Fruit fly (Drosophila melanogaster) whole organism, larva: ENCODE data around the gene Oseg5.

Experiments
- noc ChIP-seq: fragments of 200-800 bp; sonication (Bioruptor generic); optimal IDR thresholded peaks from 3 replicates; lab custom pipeline; 2019; ENCODE audit warnings: missing biosample characterization, mild to moderate bottlenecking, missing genetic modification characterization, moderate library complexity

The Oseg5 gene

dm6 chr2L:20823196-20824105 is 12.2 kb downstream of the Oseg5 start:
- TF ChIP-seq noc (tag; lab: Kevin White, UChicago), result peak; percentile 15

- peak; percentile 35 for TF ChIP-seq noc (tag; lab: Kevin White, UChicago)
Observed at dm6 chr2L:20822489-20823195, 13.0 kb downstream of the Oseg5 start, which contains the start of gene CG9331. CG9331 (plus strand) TSS chr2L:20822828.

dm6 chr2L:20822025-20822371 is 13.6 kb downstream of the Oseg5 start:
- TF ChIP-seq noc (tag; lab: Kevin White, UChicago), result no peak

- no peak for TF ChIP-seq noc (tag; lab: Kevin White, UChicago)
Observed at dm6 chr2L:20821249-20822024, 14.2 kb downstream of the Oseg5 start.

dm6 chr2L:20820767-20821166 is 14.9 kb downstream of the Oseg5 start, which contains the start of gene CheB38c:
CheB38c (minus strand) TSS chr2L:20820867.
- TF ChIP-seq noc (tag; lab: Kevin White, UChicago), result no peak

- no peak for TF ChIP-seq noc (tag; lab: Kevin White, UChicago)
Observed at dm6 chr2L:20818432-20818831, 17.2 kb downstream of the Oseg5 start, which contains the start of gene CheB38a. CheB38a (minus strand) TSS chr2L:20818532.

- no peak for TF ChIP-seq noc (tag; lab: Kevin White, UChicago)
Observed at dm6 chr2L:20817170-20817569, 18.5 kb downstream of the Oseg5 start, which contains the start of gene CheB38b. CheB38b (minus strand) TSS chr2L:20817270.

- no peak for TF ChIP-seq noc (tag; lab: Kevin White, UChicago)
Observed at dm6 chr2L:20816140-20816539, 19.5 kb downstream of the Oseg5 start, which contains the start of gene CG33322. CG33322 (minus strand) TSS chr2L:20816240.

dm6 chr2L:20812283-20813189 is 23.1 kb downstream of the Oseg5 start:
- no peak for TF ChIP-seq noc (tag; lab: Kevin White, UChicago)

- TF ChIP-seq noc (tag; lab: Kevin White, UChicago), result no peak
Observed at dm6 chr2L:20811039-20811652, 24.5 kb downstream of the Oseg5 start.

dm6 chr2L:20809229-20809628 is 26.4 kb downstream of the Oseg5 start:
- TF ChIP-seq noc (tag; lab: Kevin White, UChicago), result no peak

- TF ChIP-seq noc (tag; lab: Kevin White, UChicago), result no peak
Observed at dm6 chr2L:20808510-20809195, 27.0 kb downstream of the Oseg5 start.
